Fruit fly (Drosophila melanogaster) Kc167 (cell line): ENCODE data around the gene CG5280.

ENCODE experiments used
- Myc ChIP-seq: fragments of >200 bp; optimal IDR thresholded peaks from 2 replicates; lab custom pipeline; 2017; ENCODE audit warnings: missing external identifiers
- Sin3A ChIP-seq: fragments of >200 bp; optimal IDR thresholded peaks from 2 replicates; lab custom pipeline; 2018; ENCODE audit warnings: missing external identifiers
- h ChIP-seq: fragments of >200 bp; optimal IDR thresholded peaks from 3 replicates; lab custom pipeline; 2018; ENCODE audit warnings: missing external identifiers
- insv ChIP-seq: fragments of >200 bp; optimal IDR thresholded peaks from 3 replicates; lab custom pipeline; 2018; ENCODE audit warnings: missing external identifiers
- psq ChIP-seq: fragments of >200 bp; optimal IDR thresholded peaks from 2 replicates; lab custom pipeline; 2017; ENCODE audit warnings: missing external identifiers
- ttk ChIP-seq: sonication (Bioruptor generic); optimal IDR thresholded peaks from 2 replicates; lab custom pipeline; 2017; ENCODE audit warnings: missing external identifiers

dm6 chr3L:8939654-8940053 is 50.4 kb downstream of the CG5280 start:
- TF ChIP-seq psq (no peak), Sin3A (lab: Kevin White, UChicago) (no peak), ttk (no peak), Myc (lab: Kevin White, UChicago) (no peak), h (no peak), insv (lab: Kevin White, UChicago) (no peak)
